Worm (Caenorhabditis elegans) whole organism, L3 larva: ENCODE measurements around the gene lys-5.

Experiments used
- ama-1 ChIP-seq: fragments of 150-350 bp; optimal IDR thresholded peaks from 2 replicates; lab custom pipeline; 2018
- ceh-16 ChIP-seq: sonication (generic microtip); optimal IDR thresholded peaks from 2 replicates; lab custom pipeline; 2017; ENCODE audit warnings: missing biosample characterization, missing genetic modification characterization
- elt-2 ChIP-seq: sonication (generic microtip); optimal IDR thresholded peaks from 2 replicates; lab custom pipeline; 2016; ENCODE audit warnings: missing genetic modification reagents, mild to moderate bottlenecking, missing genetic modification characterization, missing compliant biosample characterization
- elt-3 ChIP-seq, 3 experiments: fragments of 150-350 bp in 1 of 3; sonication (generic microtip) in 2 of 3; optimal IDR thresholded peaks; 2 replicates in 2 of 3; 4 replicates in 1 of 3; lab custom pipeline; 2014 to 2017; ENCODE audit warnings: missing biosample characterization in 3 of 3, missing genetic modification characterization in 3 of 3
- fkh-10 ChIP-seq: sonication (generic microtip); optimal IDR thresholded peaks from 2 replicates; lab custom pipeline; 2017; ENCODE audit warnings: missing biosample characterization, missing genetic modification reagents, missing genetic modification characterization
- jun-1 ChIP-seq: fragments of 150-350 bp; optimal IDR thresholded peaks from 2 replicates; lab custom pipeline; 2014; ENCODE audit warnings: missing biosample characterization, missing genetic modification reagents, missing genetic modification characterization
- lin-15B ChIP-seq: fragments of 150-350 bp; optimal IDR thresholded peaks from 2 replicates; lab custom pipeline; 2014; ENCODE audit warnings: missing biosample characterization, missing genetic modification characterization
- nhr-11 ChIP-seq: fragments of 150-350 bp; optimal IDR thresholded peaks from 2 replicates; lab custom pipeline; 2014; ENCODE audit warnings: missing biosample characterization, missing genetic modification characterization
- nhr-28 ChIP-seq: fragments of 150-350 bp; optimal IDR thresholded peaks from 2 replicates; lab custom pipeline; 2014; ENCODE audit warnings: missing biosample characterization, missing genetic modification characterization
- pha-4 ChIP-seq: fragments of 150-350 bp; optimal IDR thresholded peaks from 2 replicates; lab custom pipeline; 2014; ENCODE audit warnings: missing biosample characterization, missing genetic modification reagents, missing genetic modification characterization
- sea-2 ChIP-seq: fragments of 150-350 bp; sonication (generic microtip); optimal IDR thresholded peaks from 4 replicates; lab custom pipeline; 2014; ENCODE audit warnings: missing biosample characterization, missing genetic modification reagents, missing genetic modification characterization
- snpc-4 ChIP-seq: fragments of 150-350 bp; optimal IDR thresholded peaks from 2 replicates; lab custom pipeline; 2014; ENCODE audit warnings: missing biosample characterization, missing genetic modification characterization
- unc-39 ChIP-seq: sonication (generic microtip); optimal IDR thresholded peaks from 4 replicates; lab custom pipeline; 2017; ENCODE audit warnings: missing biosample characterization, missing genetic modification characterization

ce11 chrIV:11620909-11621308 is 4.5 kb downstream of the lys-5 start, which contains the start of gene dsl-5:
- TF ChIP-seq pha-4 (tag; lab: Kevin White, UChicago): no peak
- no peak for TF ChIP-seq nhr-11 (tag; lab: Kevin White, UChicago)
- TF ChIP-seq sea-2 (GFP tag; lab: Kevin White, UChicago): no peak
- TF ChIP-seq jun-1: no peak
- TF ChIP-seq elt-3 (tag; optimal IDR thresholded peaks at IDR 0.05; lab: Kevin White, UChicago): no peak
- no peak for TF ChIP-seq ceh-16 (tag; lab: Kevin White, UChicago)
- no peak for TF ChIP-seq elt-2 (tag; lab: Kevin White, UChicago)
- no peak for TF ChIP-seq lin-15B
- no peak for TF ChIP-seq unc-39 (tag; lab: Kevin White, UChicago)
- TF ChIP-seq nhr-28: no peak
- TF ChIP-seq fkh-10 (GFP tag; lab: Kevin White, UChicago): no peak
- no peak for TF ChIP-seq ama-1 (lab: Kevin White, UChicago)
- TF ChIP-seq snpc-4 (tag; lab: Kevin White, UChicago): no peak
